Worm (Caenorhabditis elegans): ENCODE measurements around the gene R13A5.10.
A peak's percentile ranks its signal among the peaks of the same experiment; 100 is the strongest.

R13A5.10 gene

DNA sequence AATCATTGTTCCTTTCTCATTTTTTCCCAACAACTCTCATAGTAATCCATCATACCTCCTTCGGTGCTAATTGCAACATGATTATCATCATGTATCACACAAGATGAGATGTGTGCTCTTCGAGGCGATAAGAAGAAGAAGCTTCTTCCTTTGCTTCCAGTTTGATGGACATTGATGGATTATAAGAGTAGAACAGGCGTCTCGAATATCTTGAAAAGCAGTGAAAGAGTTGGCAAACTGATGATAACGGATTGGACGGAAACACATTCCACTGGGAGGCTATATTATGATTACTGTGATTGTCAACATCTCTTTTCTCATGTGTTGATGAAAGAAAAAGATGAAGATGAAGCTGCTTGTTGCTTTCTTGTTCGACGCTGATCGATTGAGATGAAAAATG, 22.9 kb downstream of the R13A5.10 start (continued):
- TF ChIP-seq lin-11 (tag; optimal IDR thresholded peaks at IDR 0.05) = no peak
- no peak for TF ChIP-seq fos-1 (tag; optimal IDR thresholded peaks at IDR 0.05)
- TF ChIP-seq nhr-12 (tag; optimal IDR thresholded peaks at IDR 0.05) = no peak
- no peak for TF ChIP-seq peb-1 (tag; optimal IDR thresholded peaks at IDR 0.05)
- no peak for TF ChIP-seq ztf-11 (tag; optimal IDR thresholded peaks at IDR 0.05)
- no peak for TF ChIP-seq skn-1 (tag; optimal IDR thresholded peaks at IDR 0.05)
- TF ChIP-seq unc-62 (GFP tag; optimal IDR thresholded peaks at IDR 0.05) = peak; percentile 78
- TF ChIP-seq dmd-4 (tag; optimal IDR thresholded peaks at IDR 0.05) = no peak
- TF ChIP-seq nhr-25 (tag; optimal IDR thresholded peaks at IDR 0.05) = no peak

DNA sequence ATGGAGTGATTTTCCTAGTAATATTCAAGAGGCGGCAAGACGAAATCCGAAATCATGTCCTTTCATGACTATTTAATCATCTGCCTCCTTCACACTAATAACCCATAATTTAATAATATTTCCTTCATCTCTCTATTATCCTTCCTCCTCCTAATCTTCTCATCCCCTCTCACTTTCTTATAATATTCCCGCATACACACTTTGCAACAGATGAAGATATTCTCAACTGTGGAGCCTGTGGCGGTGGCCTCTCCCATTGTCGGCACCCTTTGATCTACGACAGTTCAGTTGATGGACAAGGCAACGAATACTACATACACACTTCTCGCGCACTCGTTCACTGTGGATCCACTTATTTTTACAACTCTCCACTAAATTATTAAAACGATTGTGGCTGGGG, 24.1 kb downstream of the R13A5.10 start:
- no peak for TF ChIP-seq unc-39 (tag; optimal IDR thresholded peaks at IDR 0.05)
- no peak for TF ChIP-seq nhr-23 (tag; optimal IDR thresholded peaks at IDR 0.05)

DNA sequence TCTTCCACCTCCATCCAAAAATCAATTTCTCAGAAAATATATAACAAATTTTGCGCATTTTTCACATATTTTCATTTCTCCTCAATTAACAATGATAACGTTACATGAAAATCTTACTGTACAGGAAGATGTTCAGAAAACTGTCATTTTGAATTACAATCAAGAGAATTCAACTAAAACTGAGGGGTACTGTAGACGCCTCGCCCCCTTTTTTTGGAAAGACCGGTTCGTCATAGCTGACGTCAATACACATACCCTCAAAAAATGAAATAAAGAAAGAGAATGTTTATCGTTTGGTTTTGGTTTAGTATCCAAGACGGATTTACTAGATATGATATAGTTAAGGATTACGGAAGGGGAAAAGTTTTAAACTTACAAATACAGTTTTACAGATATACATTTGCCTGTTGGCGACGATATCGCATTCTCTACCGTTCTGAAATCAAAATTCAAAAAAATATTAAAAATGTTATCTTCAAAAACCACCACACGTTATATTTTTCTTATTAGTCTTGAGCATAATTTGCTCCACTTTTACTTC, 24.8 kb downstream of the R13A5.10 start:
- TF ChIP-seq sma-9 (GFP tag; optimal IDR thresholded peaks at IDR 0.05) (peak; percentile 11), sma-9 (tag; optimal IDR thresholded peaks at IDR 0.05) (no peak), unc-55 (GFP tag; optimal IDR thresholded peaks at IDR 0.05) (no peak), lsy-2 (tag; optimal IDR thresholded peaks at IDR 0.05) (peak in 1 of 2 experiments; percentile 71)

DNA sequence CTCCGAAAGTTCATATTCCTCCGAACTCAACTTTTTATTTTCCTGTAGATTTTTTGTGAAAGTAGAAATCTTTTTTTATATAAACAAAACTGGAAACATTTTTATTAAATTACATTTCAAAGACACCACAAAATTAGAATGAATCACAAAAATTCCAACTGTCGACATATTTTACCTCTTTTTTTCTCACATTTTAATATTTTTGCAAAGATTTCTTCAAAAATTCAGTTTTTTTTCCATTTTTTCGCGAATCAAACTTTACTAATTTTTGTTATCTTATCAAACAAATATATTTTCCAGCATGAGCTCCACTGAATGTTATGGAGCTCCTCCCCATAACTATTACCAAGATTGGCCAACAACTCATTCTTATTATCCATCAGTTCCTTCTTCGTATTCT, 27.4 kb downstream of the R13A5.10 start, which contains the start of gene ceh-13:
ceh-13 (plus strand) TSS at position 301 of the 400 bp plus-strand sequence.
- TF ChIP-seq elt-1 (tag; optimal IDR thresholded peaks at IDR 0.05) (no peak), lin-39 (tag; optimal IDR thresholded peaks at IDR 0.05) (no peak), sem-4 (tag; optimal IDR thresholded peaks at IDR 0.05) (no peak), lin-13 (GFP tag; optimal IDR thresholded peaks at IDR 0.05) (no peak), lsy-2 (tag; optimal IDR thresholded peaks at IDR 0.05) (no peak), sma-3 (GFP tag; optimal IDR thresholded peaks at IDR 0.05) (no peak), crh-2 (tag; optimal IDR thresholded peaks at IDR 0.05) (no peak), peb-1 (tag; optimal IDR thresholded peaks at IDR 0.05) (no peak)

DNA sequence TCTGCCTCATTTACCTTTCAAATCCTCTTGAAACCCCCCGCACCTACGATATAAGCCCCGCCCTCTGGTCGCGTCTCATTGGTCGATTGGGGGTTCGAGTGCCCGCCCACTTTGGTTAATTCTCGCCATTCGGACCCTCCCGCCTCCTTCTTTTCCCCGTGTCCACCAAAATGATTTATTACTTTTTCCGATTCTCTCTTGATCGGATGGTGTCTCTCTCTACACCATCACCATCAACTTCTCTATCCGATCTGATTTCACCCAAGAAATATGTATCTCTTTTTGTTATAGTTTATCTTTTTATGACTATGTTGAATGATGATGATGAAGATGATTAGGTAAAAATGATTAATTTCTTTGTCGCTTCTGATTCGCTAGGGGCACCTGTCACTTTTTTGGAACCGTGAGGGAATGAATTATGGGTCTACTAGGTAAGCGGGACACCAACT, 28.1 kb downstream of the R13A5.10 start:
- TF ChIP-seq crh-2 (tag; optimal IDR thresholded peaks at IDR 0.05) (no peak), snpc-4 (tag; optimal IDR thresholded peaks at IDR 0.05) (no peak), ZK546.5 (tag; optimal IDR thresholded peaks at IDR 0.05) (no peak), unc-39 (tag; optimal IDR thresholded peaks at IDR 0.05) (no peak), sma-3 (GFP tag; optimal IDR thresholded peaks at IDR 0.05) (peak; percentile 10), unc-55 (GFP tag; optimal IDR thresholded peaks at IDR 0.05) (peak; percentile 64), nhr-10 (tag; optimal IDR thresholded peaks at IDR 0.05) (no peak), alr-1 (tag; optimal IDR thresholded peaks at IDR 0.05) (no peak), nhr-77 (tag; optimal IDR thresholded peaks at IDR 0.05) (no peak), nhr-25 (tag; optimal IDR thresholded peaks at IDR 0.05) (peak; percentile 15), lsy-2 (tag; optimal IDR thresholded peaks at IDR 0.05) (peak; percentile 35 to 78), R02D3.7 (tag; optimal IDR thresholded peaks at IDR 0.05) (no peak), sma-9 (GFP tag; optimal IDR thresholded peaks at IDR 0.05) (peak; percentile 14), sma-9 (tag; optimal IDR thresholded peaks at IDR 0.05) (no peak), elt-1 (tag; optimal IDR thresholded peaks at IDR 0.05) (no peak), unc-62 (GFP tag; optimal IDR thresholded peaks at IDR 0.05) (peak; percentile 76), fos-1 (tag; optimal IDR thresholded peaks at IDR 0.05) (no peak), Y55F3AM.14 (GFP tag; optimal IDR thresholded peaks at IDR 0.05) (peak; percentile 30), mbf-1 (tag; optimal IDR thresholded peaks at IDR 0.05) (no peak), ztf-4 (tag; optimal IDR thresholded peaks at IDR 0.05) (peak; percentile 8), lin-11 (tag; optimal IDR thresholded peaks at IDR 0.05) (no peak), mab-5 (tag; optimal IDR thresholded peaks at IDR 0.05) (peak; percentile 97), peb-1 (tag; optimal IDR thresholded peaks at IDR 0.05) (no peak), mdl-1 (tag; optimal IDR thresholded peaks at IDR 0.05) (no peak), ceh-16 (tag; optimal IDR thresholded peaks at IDR 0.05) (peak; percentile 76), ztf-11 (tag; optimal IDR thresholded peaks at IDR 0.05) (no peak)
